Worm (Caenorhabditis elegans): Measurements from ENCODE around the gene grsp-4.

- TF ChIP-seq ama-1 (optimal IDR thresholded peaks at IDR 0.05): no peak
- TF ChIP-seq ceh-9 (tag; optimal IDR thresholded peaks at IDR 0.05): no peak
- no peak for TF ChIP-seq ceh-2 (tag; optimal IDR thresholded peaks at IDR 0.05)
- TF ChIP-seq ceh-6 (GFP tag; optimal IDR thresholded peaks at IDR 0.05): no peak
- no peak for TF ChIP-seq unc-55 (GFP tag; optimal IDR thresholded peaks at IDR 0.05)
Observed at ce11 chrV:7600149-7600548, 24.6 kb upstream of the grsp-4 start, which contains the start of gene C50E3.9.
